Worm (Caenorhabditis elegans) whole organism, midembryonic: ENCODE data around the gene efl-1.

Experiments
- T22C8.4 ChIP-seq: fragments of 200-800 bp; sonication (Bioruptor generic); IDR thresholded peaks from 2 replicates; pipeline ENCODE4 v1.3.6; 2022; ENCODE audit warnings: missing genetic modification characterization, missing compliant biosample characterization
- cog-1 ChIP-seq: sonication (generic microtip); optimal IDR thresholded peaks from 2 replicates; lab custom pipeline; 2016; ENCODE audit warnings: missing genetic modification characterization, missing compliant biosample characterization
- flt-1 ChIP-seq: fragments of 200-800 bp; sonication (Bioruptor generic); IDR thresholded peaks from 2 replicates; pipeline ENCODE4 v1.3.6; 2022; ENCODE audit warnings: missing genetic modification characterization, missing compliant biosample characterization
- klf-2 ChIP-seq: fragments of 200-800 bp; sonication (Bioruptor generic); conservative IDR thresholded peaks from 2 replicates; pipeline ENCODE4 v1.3.6; 2022; ENCODE audit warnings: missing genetic modification reagents, missing genetic modification characterization, missing compliant biosample characterization
- med-1 ChIP-seq: sonication (generic microtip); optimal IDR thresholded peaks from 2 replicates; lab custom pipeline; 2017; ENCODE audit warnings: missing genetic modification characterization, mild to moderate bottlenecking, missing compliant biosample characterization, antibody characterized with exemption, missing genetic modification reagents; ENCODE audit not compliant: insufficient read depth
- ref-1 ChIP-seq: fragments of 200-800 bp; sonication (Bioruptor generic); conservative IDR thresholded peaks from 2 replicates; pipeline ENCODE4 v1.3.6; 2022; ENCODE audit warnings: missing genetic modification reagents, missing genetic modification characterization, missing compliant biosample characterization
- tab-1 ChIP-seq: fragments of 200-800 bp; sonication (Bioruptor generic); IDR thresholded peaks from 2 replicates; pipeline ENCODE4 v1.3.6; 2022; ENCODE audit warnings: missing genetic modification characterization, missing compliant biosample characterization
- ztf-23 ChIP-seq: fragments of 200-800 bp; sonication (Bioruptor generic); IDR thresholded peaks from 2 replicates; pipeline ENCODE4 v1.3.6; 2022; ENCODE audit warnings: missing genetic modification reagents, missing genetic modification characterization, missing compliant biosample characterization
- ztf-29 ChIP-seq: fragments of 200-800 bp; sonication (Bioruptor generic); IDR thresholded peaks from 2 replicates; pipeline ENCODE4 v1.3.6; 2022; ENCODE audit warnings: missing genetic modification reagents, missing genetic modification characterization, missing compliant biosample characterization

efl-1 gene

ce11 chrV:16919675-16920074 lies 45.8 kb downstream of the efl-1 start:
- no peak for TF ChIP-seq ztf-29
- TF ChIP-seq flt-1 (GFP tag; lab: Robert Waterston, UW): no peak
- TF ChIP-seq med-1 (GFP tag; lab: Kevin White, UChicago): no peak
- no peak for TF ChIP-seq klf-2 (GFP tag; lab: Robert Waterston, UW)
- TF ChIP-seq T22C8.4: no peak
- no peak for TF ChIP-seq ztf-23 (GFP tag; lab: Robert Waterston, UW)
- TF ChIP-seq ref-1 (GFP tag; lab: Robert Waterston, UW): no peak
- TF ChIP-seq tab-1 (GFP tag; lab: Robert Waterston, UW): no peak
- no peak for TF ChIP-seq cog-1 (tag; lab: Kevin White, UChicago)

- TF ChIP-seq klf-2 (GFP tag; lab: Robert Waterston, UW): no peak
- no peak for TF ChIP-seq cog-1 (tag; lab: Kevin White, UChicago)
- no peak for TF ChIP-seq ztf-29
- TF ChIP-seq med-1 (GFP tag; lab: Kevin White, UChicago): no peak
- no peak for TF ChIP-seq ref-1 (GFP tag; lab: Robert Waterston, UW)
- TF ChIP-seq tab-1 (GFP tag; lab: Robert Waterston, UW): no peak
Observed at ce11 chrV:16918378-16918777, 47.1 kb downstream of the efl-1 start, which contains the start of the genes fbxa-206 and Y102A5C.2. fbxa-206 (minus strand) TSS chrV:16918478. Y102A5C.2 (plus strand) TSS chrV:16918731.

ce11 chrV:16916079-16916478 lies 49.4 kb downstream of the efl-1 start, which contains the start of gene F09C6.10:
F09C6.10 (minus strand) TSS chrV:16916179.
- no peak for TF ChIP-seq cog-1 (tag; lab: Kevin White, UChicago)
- TF ChIP-seq ztf-23 (GFP tag; lab: Robert Waterston, UW): no peak
- TF ChIP-seq flt-1 (GFP tag; lab: Robert Waterston, UW): no peak
- no peak for TF ChIP-seq ztf-29
- no peak for TF ChIP-seq T22C8.4
- no peak for TF ChIP-seq klf-2 (GFP tag; lab: Robert Waterston, UW)
- TF ChIP-seq med-1 (GFP tag; lab: Kevin White, UChicago): no peak
- no peak for TF ChIP-seq tab-1 (GFP tag; lab: Robert Waterston, UW)
- no peak for TF ChIP-seq ref-1 (GFP tag; lab: Robert Waterston, UW)

- TF ChIP-seq ztf-23 (GFP tag; lab: Robert Waterston, UW): no peak
- no peak for TF ChIP-seq tab-1 (GFP tag; lab: Robert Waterston, UW)
- no peak for TF ChIP-seq ref-1 (GFP tag; lab: Robert Waterston, UW)
- no peak for TF ChIP-seq ztf-29
- TF ChIP-seq cog-1 (tag; lab: Kevin White, UChicago): no peak
Observed at ce11 chrV:16911934-16912333, 53.5 kb downstream of the efl-1 start, which contains the start of gene nhr-116. nhr-116 (plus strand) TSS chrV:16912234.

- TF ChIP-seq tab-1 (GFP tag; lab: Robert Waterston, UW): no peak
- TF ChIP-seq ztf-29: no peak
- no peak for TF ChIP-seq klf-2 (GFP tag; lab: Robert Waterston, UW)
- TF ChIP-seq T22C8.4: no peak
- no peak for TF ChIP-seq ref-1 (GFP tag; lab: Robert Waterston, UW)
- TF ChIP-seq ztf-23 (GFP tag; lab: Robert Waterston, UW): no peak
- TF ChIP-seq med-1 (GFP tag; lab: Kevin White, UChicago): no peak
- no peak for TF ChIP-seq cog-1 (tag; lab: Kevin White, UChicago)
- TF ChIP-seq flt-1 (GFP tag; lab: Robert Waterston, UW): no peak
Observed at ce11 chrV:16911294-16911693, 54.2 kb downstream of the efl-1 start.

ce11 chrV:16910864-16911263 lies 54.6 kb downstream of the efl-1 start:
- no peak for TF ChIP-seq ref-1 (GFP tag; lab: Robert Waterston, UW)
- no peak for TF ChIP-seq flt-1 (GFP tag; lab: Robert Waterston, UW)
- no peak for TF ChIP-seq ztf-29
- TF ChIP-seq klf-2 (GFP tag; lab: Robert Waterston, UW): no peak
- TF ChIP-seq T22C8.4: no peak
- no peak for TF ChIP-seq ztf-23 (GFP tag; lab: Robert Waterston, UW)
- no peak for TF ChIP-seq cog-1 (tag; lab: Kevin White, UChicago)
- no peak for TF ChIP-seq med-1 (GFP tag; lab: Kevin White, UChicago)
- TF ChIP-seq tab-1 (GFP tag; lab: Robert Waterston, UW): no peak

ce11 chrV:16909871-16910270 lies 55.6 kb downstream of the efl-1 start, which contains the start of gene F09C6.16:
F09C6.16 (minus strand) TSS chrV:16909971.
- TF ChIP-seq T22C8.4: no peak
- no peak for TF ChIP-seq ref-1 (GFP tag; lab: Robert Waterston, UW)
- TF ChIP-seq flt-1 (GFP tag; lab: Robert Waterston, UW): no peak
- no peak for TF ChIP-seq cog-1 (tag; lab: Kevin White, UChicago)
- TF ChIP-seq ztf-23 (GFP tag; lab: Robert Waterston, UW): no peak
- TF ChIP-seq ztf-29: no peak
- no peak for TF ChIP-seq klf-2 (GFP tag; lab: Robert Waterston, UW)
- no peak for TF ChIP-seq tab-1 (GFP tag; lab: Robert Waterston, UW)
- no peak for TF ChIP-seq med-1 (GFP tag; lab: Kevin White, UChicago)
